Fruit fly (Drosophila melanogaster) whole organism, embryonic: ENCODE measurements around the gene lectin-24A.
A peak's percentile ranks its signal among the peaks of the same experiment; 100 is the strongest.

Experiments used
- Abd-B ChIP-seq: fragments of 200-800 bp; sonication (Bioruptor generic); optimal IDR thresholded peaks from 2 replicates; lab custom pipeline; 2018; ENCODE audit warnings: missing biosample characterization, mild to moderate bottlenecking, missing genetic modification characterization, moderate library complexity
- Antp ChIP-seq: fragments of 200-800 bp; sonication (Bioruptor generic); optimal IDR thresholded peaks from 3 replicates; lab custom pipeline; 2016; ENCODE audit warnings: missing biosample characterization, missing genetic modification characterization
- Atf3 ChIP-seq: fragments of 200-800 bp; sonication (Bioruptor generic); optimal IDR thresholded peaks from 3 replicates; lab custom pipeline; 2016; ENCODE audit warnings: missing biosample characterization, missing genetic modification characterization
- CG11085 ChIP-seq: fragments of 200-800 bp; sonication (Bioruptor generic); IDR thresholded peaks from 2 replicates; pipeline ENCODE4 v1.3.6; 2022; ENCODE audit warnings: missing biosample characterization, missing genetic modification characterization
- CG11695 ChIP-seq: fragments of 200-800 bp; sonication (Bioruptor generic); IDR thresholded peaks from 3 replicates; pipeline ENCODE4 v1.3.6; 2022; ENCODE audit warnings: missing biosample characterization, missing genetic modification characterization
- CG12236 ChIP-seq: fragments of 200-800 bp; sonication (Bioruptor generic); optimal IDR thresholded peaks from 2 replicates; lab custom pipeline; 2016; ENCODE audit warnings: missing biosample characterization, missing genetic modification characterization
- CG12391 ChIP-seq: fragments of 200-800 bp; sonication (Bioruptor generic); optimal IDR thresholded peaks from 3 replicates; lab custom pipeline; 2018; ENCODE audit warnings: missing biosample characterization, mild to moderate bottlenecking, missing genetic modification characterization, moderate library complexity
- CG12659 ChIP-seq: fragments of 200-800 bp; sonication (Bioruptor generic); optimal IDR thresholded peaks from 3 replicates; lab custom pipeline; 2017; ENCODE audit warnings: mild to moderate bottlenecking, missing biosample characterization, missing genetic modification reagents, missing genetic modification characterization
- CG13424 ChIP-seq: fragments of 200-800 bp; sonication (Bioruptor generic); optimal IDR thresholded peaks from 2 replicates; lab custom pipeline; 2019; ENCODE audit warnings: missing biosample characterization, mild to moderate bottlenecking, missing genetic modification characterization, moderate library complexity
- CG14441 ChIP-seq: fragments of 200-800 bp; sonication (Bioruptor generic); IDR thresholded peaks from 2 replicates; pipeline ENCODE4 v1.3.6; 2022; ENCODE audit warnings: missing biosample characterization, missing genetic modification characterization
- CG14667 ChIP-seq: fragments of 200-800 bp; sonication (Bioruptor generic); IDR thresholded peaks from 2 replicates; pipeline ENCODE4 v1.3.6; 2022; ENCODE audit warnings: missing biosample characterization, missing genetic modification characterization
- CG17186 ChIP-seq: fragments of 200-800 bp; sonication (Bioruptor generic); optimal IDR thresholded peaks from 3 replicates; lab custom pipeline; 2017; ENCODE audit warnings: missing biosample characterization, missing genetic modification reagents, missing genetic modification characterization
- CG17359 ChIP-seq: fragments of 200-800 bp; sonication (Bioruptor generic); optimal IDR thresholded peaks from 3 replicates; lab custom pipeline; 2018; ENCODE audit warnings: missing biosample characterization, mild to moderate bottlenecking, missing genetic modification characterization, moderate library complexity
- CG17385 ChIP-seq: fragments of 200-800 bp; sonication (Bioruptor generic); optimal IDR thresholded peaks from 3 replicates; lab custom pipeline; 2018; ENCODE audit warnings: missing biosample characterization, mild to moderate bottlenecking, missing genetic modification characterization
- CG18262 ChIP-seq: fragments of 200-800 bp; optimal IDR thresholded peaks from 3 replicates; lab custom pipeline; 2019; ENCODE audit warnings: missing biosample characterization, mild to moderate bottlenecking, missing genetic modification characterization, moderate library complexity
- CG2199 ChIP-seq: fragments of 200-800 bp; sonication (Bioruptor generic); IDR thresholded peaks from 3 replicates; pipeline ENCODE4 v1.3.6; 2022; ENCODE audit warnings: missing biosample characterization, missing genetic modification characterization
- CG2712 ChIP-seq: fragments of 200-800 bp; optimal IDR thresholded peaks from 3 replicates; lab custom pipeline; 2019; ENCODE audit warnings: missing biosample characterization, mild to moderate bottlenecking, missing genetic modification characterization, moderate library complexity
- CG3847 ChIP-seq: fragments of 200-800 bp; sonication (Bioruptor generic); IDR thresholded peaks from 2 replicates; pipeline ENCODE4 v1.3.6; 2022; ENCODE audit warnings: missing biosample characterization, missing genetic modification characterization
- CG4282 ChIP-seq: fragments of 200-800 bp; sonication (Bioruptor generic); optimal IDR thresholded peaks from 2 replicates; lab custom pipeline; 2016; ENCODE audit warnings: missing biosample characterization, missing genetic modification characterization
- CG6272 ChIP-seq: fragments of 200-800 bp; sonication (Bioruptor generic); IDR thresholded peaks from 2 replicates; pipeline ENCODE4 v1.3.6; 2022; ENCODE audit warnings: missing biosample characterization, missing genetic modification characterization
- CG6683 ChIP-seq: fragments of 200-800 bp; sonication (Bioruptor generic); optimal IDR thresholded peaks from 2 replicates; lab custom pipeline; 2017; ENCODE audit warnings: missing biosample characterization, mild to moderate bottlenecking, missing genetic modification characterization, missing genetic modification reagents
- CkIIα-i1 ChIP-seq: fragments of 200-800 bp; sonication (Bioruptor generic); IDR thresholded peaks from 2 replicates; pipeline ENCODE4 v1.3.6; 2022; ENCODE audit warnings: missing biosample characterization, missing genetic modification characterization
- CoRest ChIP-seq: fragments of 200-800 bp; sonication (Bioruptor generic); optimal IDR thresholded peaks from 3 replicates; lab custom pipeline; 2018; ENCODE audit warnings: missing biosample characterization, mild to moderate bottlenecking, missing genetic modification characterization, moderate library complexity
- Dek ChIP-seq: fragments of 200-800 bp; sonication (Bioruptor generic); optimal IDR thresholded peaks from 3 replicates; lab custom pipeline; 2019; ENCODE audit warnings: missing biosample characterization, mild to moderate bottlenecking, missing genetic modification characterization, moderate library complexity
- Doc2 ChIP-seq: fragments of 200-800 bp; sonication (Bioruptor generic); IDR thresholded peaks from 2 replicates; pipeline ENCODE4 v1.3.6; 2022; ENCODE audit warnings: missing biosample characterization, missing genetic modification characterization
- Hand ChIP-seq: fragments of 200-800 bp; sonication (Bioruptor generic); optimal IDR thresholded peaks from 2 replicates; lab custom pipeline; 2017; ENCODE audit warnings: mild to moderate bottlenecking, missing biosample characterization, missing genetic modification reagents, missing genetic modification characterization
- Ravus ChIP-seq: fragments of 200-800 bp; sonication (Bioruptor generic); IDR thresholded peaks from 2 replicates; pipeline ENCODE4 v1.3.6; 2022; ENCODE audit warnings: missing biosample characterization, missing genetic modification characterization
- Stat92E ChIP-seq, 3 experiments: fragments of >200 bp in 2 of 3; fragments of 200-800 bp in 1 of 3; sonication (Bioruptor generic) in 1 of 3; optimal IDR thresholded peaks; 2 replicates each; lab custom pipeline; 2017 to 2019; ENCODE audit warnings: missing biosample characterization in 3 of 3, missing genetic modification characterization in 3 of 3, mild to moderate bottlenecking in 1 of 3, moderate library complexity in 1 of 3
- Tbp ChIP-seq: fragments of >200 bp; optimal IDR thresholded peaks from 2 replicates; lab custom pipeline; 2018; ENCODE audit warnings: missing biosample characterization, missing genetic modification characterization
- ab ChIP-seq: fragments of 200-800 bp; sonication (Bioruptor generic); optimal IDR thresholded peaks from 2 replicates; lab custom pipeline; 2016; ENCODE audit warnings: missing biosample characterization, missing genetic modification characterization
- ap ChIP-seq: fragments of 200-800 bp; sonication (Bioruptor generic); IDR thresholded peaks from 2 replicates; pipeline ENCODE4 v1.3.6; 2022; ENCODE audit warnings: missing biosample characterization, missing genetic modification characterization
- az2 ChIP-seq: fragments of 200-800 bp; sonication (Bioruptor generic); optimal IDR thresholded peaks from 3 replicates; lab custom pipeline; 2016; ENCODE audit warnings: missing biosample characterization, missing genetic modification characterization
- br ChIP-seq: fragments of >200 bp; optimal IDR thresholded peaks from 2 replicates; lab custom pipeline; 2017
- btn ChIP-seq: fragments of 200-800 bp; sonication (Bioruptor generic); optimal IDR thresholded peaks from 2 replicates; lab custom pipeline; 2016; ENCODE audit warnings: missing biosample characterization, missing genetic modification characterization
- croc ChIP-seq: fragments of 200-800 bp; sonication (Bioruptor generic); conservative IDR thresholded peaks from 3 replicates; pipeline ENCODE4 v1.3.6; 2022; ENCODE audit warnings: missing biosample characterization, missing genetic modification characterization
- emc ChIP-seq: fragments of 200-800 bp; sonication (Bioruptor generic); optimal IDR thresholded peaks from 2 replicates; lab custom pipeline; 2016; ENCODE audit warnings: missing biosample characterization, missing genetic modification characterization
- fd102C ChIP-seq: fragments of 200-800 bp; sonication (Bioruptor generic); optimal IDR thresholded peaks from 2 replicates; lab custom pipeline; 2018; ENCODE audit warnings: missing biosample characterization, mild to moderate bottlenecking, missing genetic modification characterization, moderate library complexity
- fd3F ChIP-seq: fragments of 200-800 bp; sonication (Bioruptor generic); optimal IDR thresholded peaks from 2 replicates; lab custom pipeline; 2018; ENCODE audit warnings: missing biosample characterization, mild to moderate bottlenecking, missing genetic modification characterization, moderate library complexity
- h ChIP-seq: fragments of >200 bp; optimal IDR thresholded peaks from 2 replicates; lab custom pipeline; 2017
- ham ChIP-seq: fragments of 200-800 bp; sonication (Bioruptor generic); IDR thresholded peaks from 2 replicates; pipeline ENCODE4 v1.3.6; 2022; ENCODE audit warnings: missing biosample characterization, missing genetic modification characterization
- jigr1 ChIP-seq: fragments of 200-800 bp; sonication (Bioruptor generic); IDR thresholded peaks from 3 replicates; pipeline ENCODE4 v1.3.6; 2022; ENCODE audit warnings: missing biosample characterization, missing genetic modification characterization
- jing ChIP-seq: fragments of 200-800 bp; sonication (Bioruptor generic); optimal IDR thresholded peaks from 2 replicates; lab custom pipeline; 2018; ENCODE audit warnings: missing biosample characterization, mild to moderate bottlenecking, missing genetic modification characterization
- lab ChIP-seq: fragments of 200-800 bp; sonication (Bioruptor generic); optimal IDR thresholded peaks from 3 replicates; lab custom pipeline; 2017; ENCODE audit warnings: missing biosample characterization, missing genetic modification characterization, mild to moderate bottlenecking, moderate library complexity, missing genetic modification reagents
- lilli ChIP-seq: fragments of 200-800 bp; sonication (Bioruptor generic); optimal IDR thresholded peaks from 3 replicates; lab custom pipeline; 2016; ENCODE audit warnings: missing biosample characterization, missing genetic modification characterization
- lola ChIP-seq, 3 experiments: fragments of >200 bp in 2 of 3; fragments of 200-800 bp in 1 of 3; sonication (Bioruptor generic) in 1 of 3; optimal IDR thresholded peaks; 2 replicates each; lab custom pipeline; 2017 to 2019; ENCODE audit warnings: missing biosample characterization in 3 of 3, missing genetic modification characterization in 3 of 3, mild to moderate bottlenecking in 1 of 3, moderate library complexity in 1 of 3
- mam ChIP-seq: fragments of 200-800 bp; sonication (Bioruptor generic); optimal IDR thresholded peaks from 3 replicates; lab custom pipeline; 2016; ENCODE audit warnings: missing biosample characterization, missing genetic modification characterization
- phol ChIP-seq: fragments of 200-800 bp; sonication (Bioruptor generic); optimal IDR thresholded peaks from 3 replicates; lab custom pipeline; 2018; ENCODE audit warnings: missing biosample characterization, mild to moderate bottlenecking, missing genetic modification characterization, moderate library complexity
- pnt ChIP-seq: fragments of 200-800 bp; sonication (Bioruptor generic); optimal IDR thresholded peaks from 3 replicates; lab custom pipeline; 2016; ENCODE audit warnings: missing biosample characterization, missing genetic modification characterization
- run ChIP-seq: fragments of 200-800 bp; sonication (Bioruptor generic); optimal IDR thresholded peaks from 3 replicates; lab custom pipeline; 2018; ENCODE audit warnings: missing biosample characterization, mild to moderate bottlenecking, missing genetic modification characterization
- sd ChIP-seq: fragments of 200-800 bp; sonication (Bioruptor generic); optimal IDR thresholded peaks from 3 replicates; lab custom pipeline; 2018; ENCODE audit warnings: missing biosample characterization, mild to moderate bottlenecking, missing genetic modification characterization, moderate library complexity
- yki ChIP-seq: fragments of >200 bp; optimal IDR thresholded peaks from 3 replicates; lab custom pipeline; 2018

lectin-24A gene

dm6 chr2L:3712949-3713416 is 4.6 kb downstream of the lectin-24A start, which contains the start of the genes CG31955 and CG2818 (continued):
- TF ChIP-seq ap (GFP tag; lab: Robert Waterston, UW): no peak
- TF ChIP-seq jigr1 (GFP tag; lab: Robert Waterston, UW): no peak
- no peak for TF ChIP-seq croc (GFP tag; lab: Robert Waterston, UW)
- no peak for TF ChIP-seq yki (lab: Kevin White, UChicago)
- no peak for TF ChIP-seq CkIIα-i1 (GFP tag; lab: Robert Waterston, UW)
- no peak for TF ChIP-seq jing (GFP tag; lab: Kevin White, UChicago)
- no peak for TF ChIP-seq Dek (tag; lab: Kevin White, UChicago)
- TF ChIP-seq run (tag; lab: Kevin White, UChicago): no peak
- TF ChIP-seq CG14441 (GFP tag; lab: Robert Waterston, UW): no peak
- no peak for TF ChIP-seq CG14667 (GFP tag; lab: Robert Waterston, UW)
- no peak for TF ChIP-seq CG4282 (GFP tag; lab: Kevin White, UChicago)
- no peak for TF ChIP-seq Stat92E (GFP tag; optimal IDR thresholded peaks at IDR 0.05; lab: Kevin White, UChicago)
- TF ChIP-seq Hand (GFP tag; lab: Kevin White, UChicago): no peak
- peak; percentile 23 for TF ChIP-seq lab (GFP tag; lab: Kevin White, UChicago)
- no peak for TF ChIP-seq ham (GFP tag; lab: Robert Waterston, UW)
- no peak for TF ChIP-seq CG6272 (GFP tag; lab: Robert Waterston, UW)
- TF ChIP-seq Antp: no peak
- no peak for TF ChIP-seq CG18262 (tag; lab: Kevin White, UChicago)
- TF ChIP-seq lola (GFP tag; optimal IDR thresholded peaks at IDR 0.05; lab: Kevin White, UChicago): no peak
- TF ChIP-seq Tbp (GFP tag; lab: Kevin White, UChicago): no peak
- peak; percentile 18 for TF ChIP-seq CG12391 (tag; lab: Kevin White, UChicago)
- TF ChIP-seq Abd-B: no peak
- TF ChIP-seq CoRest (tag; lab: Kevin White, UChicago): peak; percentile 47
- TF ChIP-seq CG3847 (GFP tag; lab: Robert Waterston, UW): peak; percentile 51
- peak; percentile 75 for TF ChIP-seq lilli (GFP tag; lab: Kevin White, UChicago)
- TF ChIP-seq CG13424 (tag; lab: Kevin White, UChicago): peak; percentile 48
- TF ChIP-seq fd3F: no peak
- no peak for TF ChIP-seq CG6683 (GFP tag; lab: Kevin White, UChicago)
- peak; percentile 73 for TF ChIP-seq phol (tag; lab: Kevin White, UChicago)
- TF ChIP-seq sd (tag; lab: Kevin White, UChicago): peak; percentile 51
- TF ChIP-seq az2: peak; percentile 1
- TF ChIP-seq emc (GFP tag; lab: Kevin White, UChicago): no peak
- no peak for TF ChIP-seq CG11085 (GFP tag; lab: Robert Waterston, UW)
- no peak for TF ChIP-seq pnt
- peak; percentile 46 for TF ChIP-seq CG12659 (GFP tag; lab: Kevin White, UChicago)
- TF ChIP-seq CG11695 (GFP tag; lab: Robert Waterston, UW): no peak
- no peak for TF ChIP-seq fd102C (GFP tag; lab: Kevin White, UChicago)
- no peak for TF ChIP-seq CG2199 (GFP tag; lab: Robert Waterston, UW)
- no peak for TF ChIP-seq CG17359 (tag; lab: Kevin White, UChicago)
- TF ChIP-seq Doc2 (GFP tag; lab: Robert Waterston, UW): no peak
- no peak for TF ChIP-seq h (lab: Kevin White, UChicago)
- TF ChIP-seq CG2712 (tag; lab: Kevin White, UChicago): no peak
- no peak for TF ChIP-seq ab
- TF ChIP-seq btn (GFP tag; lab: Kevin White, UChicago): no peak
- no peak for TF ChIP-seq CG17385 (GFP tag; lab: Kevin White, UChicago)
- no peak for TF ChIP-seq Atf3 (GFP tag; lab: Kevin White, UChicago)
- no peak for TF ChIP-seq CG12236 (GFP tag; lab: Kevin White, UChicago)
- TF ChIP-seq br (lab: Kevin White, UChicago): no peak
- TF ChIP-seq mam (GFP tag; lab: Kevin White, UChicago): no peak
- TF ChIP-seq Ravus (GFP tag; lab: Robert Waterston, UW): no peak
- peak; percentile 82 for TF ChIP-seq CG17186 (GFP tag; lab: Kevin White, UChicago)
